Fruit fly (Drosophila melanogaster) whole organism, embryonic: Measurements from ENCODE around the gene Cka.

Experiments
- Blimp-1 ChIP-seq: fragments of 200-800 bp; sonication (Bioruptor generic); optimal IDR thresholded peaks from 3 replicates; lab custom pipeline; 2018; ENCODE audit warnings: missing biosample characterization, missing genetic modification characterization, mild to moderate bottlenecking, moderate library complexity, missing genetic modification reagents
- CG11247 ChIP-seq: fragments of 200-800 bp; sonication (Bioruptor generic); IDR thresholded peaks from 2 replicates; pipeline ENCODE4 v1.3.6; 2022; ENCODE audit warnings: missing biosample characterization, missing genetic modification characterization
- CG13287 ChIP-seq: fragments of 200-800 bp; sonication (Bioruptor generic); IDR thresholded peaks from 2 replicates; pipeline ENCODE4 v1.3.6; 2022; ENCODE audit warnings: missing biosample characterization, missing genetic modification characterization; ENCODE audit not compliant: partially characterized antibody
- CG13424 ChIP-seq: fragments of 200-800 bp; sonication (Bioruptor generic); optimal IDR thresholded peaks from 2 replicates; lab custom pipeline; 2019; ENCODE audit warnings: missing biosample characterization, mild to moderate bottlenecking, missing genetic modification characterization, moderate library complexity
- CG13775 ChIP-seq: fragments of 200-800 bp; sonication (Bioruptor generic); optimal IDR thresholded peaks from 3 replicates; lab custom pipeline; 2017; ENCODE audit warnings: missing biosample characterization, mild to moderate bottlenecking, missing genetic modification characterization
- CG13894 ChIP-seq: fragments of 200-800 bp; sonication (Bioruptor generic); optimal IDR thresholded peaks from 3 replicates; lab custom pipeline; 2018; ENCODE audit warnings: missing biosample characterization, mild to moderate bottlenecking, missing genetic modification characterization, moderate library complexity
- CG14014 ChIP-seq: fragments of 200-800 bp; sonication (Bioruptor generic); IDR thresholded peaks from 2 replicates; pipeline ENCODE4 v1.3.6; 2022; ENCODE audit warnings: missing biosample characterization, missing genetic modification characterization
- CG17328 ChIP-seq: fragments of 200-800 bp; sonication (Bioruptor generic); IDR thresholded peaks from 2 replicates; pipeline ENCODE4 v1.3.6; 2022; ENCODE audit warnings: missing biosample characterization, missing genetic modification characterization
- CG18599 ChIP-seq: fragments of 200-800 bp; sonication (Bioruptor generic); optimal IDR thresholded peaks from 3 replicates; lab custom pipeline; 2017; ENCODE audit warnings: missing biosample characterization, missing genetic modification characterization, mild to moderate bottlenecking, moderate library complexity, missing genetic modification reagents
- CG18764 ChIP-seq: fragments of 200-800 bp; sonication (Bioruptor generic); optimal IDR thresholded peaks from 3 replicates; lab custom pipeline; 2016; ENCODE audit warnings: missing biosample characterization, missing genetic modification characterization
- CG3163 ChIP-seq: fragments of 200-800 bp; sonication (Bioruptor generic); optimal IDR thresholded peaks from 3 replicates; lab custom pipeline; 2016; ENCODE audit warnings: missing biosample characterization, missing genetic modification characterization
- CG3281 ChIP-seq: fragments of 200-800 bp; sonication (Bioruptor generic); optimal IDR thresholded peaks from 3 replicates; lab custom pipeline; 2017; ENCODE audit warnings: missing biosample characterization, mild to moderate bottlenecking, missing genetic modification characterization
- CG34422 ChIP-seq: fragments of 200-800 bp; sonication (Bioruptor generic); IDR thresholded peaks from 3 replicates; pipeline ENCODE4 v1.3.6; 2022; ENCODE audit warnings: missing biosample characterization, missing genetic modification characterization
- CG42726 ChIP-seq: fragments of 200-800 bp; sonication (Bioruptor generic); IDR thresholded peaks from 2 replicates; pipeline ENCODE4 v1.3.6; 2022; ENCODE audit warnings: missing biosample characterization, missing genetic modification characterization; ENCODE audit not compliant: partially characterized antibody
- CG7372 ChIP-seq: fragments of 200-800 bp; sonication (Bioruptor generic); IDR thresholded peaks from 2 replicates; pipeline ENCODE4 v1.3.6; 2022; ENCODE audit warnings: missing biosample characterization, missing genetic modification characterization
- CG7556 ChIP-seq: fragments of 200-800 bp; sonication (Bioruptor generic); optimal IDR thresholded peaks from 2 replicates; lab custom pipeline; 2017; ENCODE audit warnings: missing biosample characterization, mild to moderate bottlenecking, missing genetic modification characterization
- CG9727 ChIP-seq: fragments of 200-800 bp; sonication (Bioruptor generic); optimal IDR thresholded peaks from 3 replicates; lab custom pipeline; 2017; ENCODE audit warnings: missing biosample characterization, mild to moderate bottlenecking, missing genetic modification characterization
- Eip74EF ChIP-seq, 2 experiments: fragments of 200-800 bp in 1 of 2; fragments of >200 bp in 1 of 2; sonication (Bioruptor generic) in 1 of 2; optimal IDR thresholded peaks; 2 replicates each; lab custom pipeline; 2017 to 2019; ENCODE audit warnings: missing biosample characterization in 2 of 2, missing genetic modification characterization in 2 of 2, mild to moderate bottlenecking in 1 of 2, moderate library complexity in 1 of 2
- HLH4C ChIP-seq: fragments of 200-800 bp; sonication (Bioruptor generic); IDR thresholded peaks from 3 replicates; pipeline ENCODE4 v1.3.6; 2022; ENCODE audit warnings: missing biosample characterization, missing genetic modification characterization; ENCODE audit not compliant: partially characterized antibody
- HmgD ChIP-seq: fragments of 200-800 bp; sonication (Bioruptor generic); optimal IDR thresholded peaks from 3 replicates; lab custom pipeline; 2016; ENCODE audit warnings: missing biosample characterization, missing genetic modification characterization
- MTF-1 ChIP-seq: fragments of 200-800 bp; sonication (Bioruptor generic); optimal IDR thresholded peaks from 2 replicates; lab custom pipeline; 2018; ENCODE audit warnings: missing biosample characterization, mild to moderate bottlenecking, missing genetic modification characterization, borderline replicate concordance
- Opbp ChIP-seq: fragments of 200-800 bp; sonication (Bioruptor generic); IDR thresholded peaks from 3 replicates; pipeline ENCODE4 v1.3.6; 2022; ENCODE audit warnings: missing biosample characterization, missing genetic modification characterization; ENCODE audit not compliant: partially characterized antibody
- Pdp1 ChIP-seq, 2 experiments: fragments of 200-800 bp; sonication (Bioruptor generic); optimal IDR thresholded peaks; 3 replicates each; lab custom pipeline; 2016; ENCODE audit warnings: missing biosample characterization in 2 of 2, missing genetic modification characterization in 2 of 2, mild to moderate bottlenecking in 1 of 2, moderate library complexity in 1 of 2
- Rfx ChIP-seq: fragments of 200-800 bp; sonication (Bioruptor generic); IDR thresholded peaks from 2 replicates; pipeline ENCODE4 v1.3.6; 2022; ENCODE audit warnings: missing biosample characterization, missing genetic modification characterization
- Stat92E ChIP-seq, 3 experiments: fragments of >200 bp in 2 of 3; fragments of 200-800 bp in 1 of 3; sonication (Bioruptor generic) in 1 of 3; optimal IDR thresholded peaks; 2 replicates each; lab custom pipeline; 2017 to 2019; ENCODE audit warnings: missing biosample characterization in 3 of 3, missing genetic modification characterization in 3 of 3, mild to moderate bottlenecking in 1 of 3, moderate library complexity in 1 of 3
- cg ChIP-seq: fragments of 200-800 bp; sonication (Bioruptor generic); optimal IDR thresholded peaks from 3 replicates; lab custom pipeline; 2019; ENCODE audit warnings: missing biosample characterization, mild to moderate bottlenecking, missing genetic modification characterization, moderate library complexity
- chinmo ChIP-seq: fragments of 200-800 bp; sonication (Bioruptor generic); IDR thresholded peaks from 4 replicates; pipeline ENCODE4 v1.3.6; 2022; ENCODE audit warnings: missing biosample characterization, missing genetic modification characterization; ENCODE audit not compliant: partially characterized antibody
- dysf ChIP-seq: fragments of 200-800 bp; sonication (Bioruptor generic); IDR thresholded peaks from 3 replicates; pipeline ENCODE4 v1.3.6; 2022; ENCODE audit warnings: missing biosample characterization, missing genetic modification characterization
- gfzf ChIP-seq: fragments of 200-800 bp; sonication (Bioruptor generic); optimal IDR thresholded peaks from 2 replicates; lab custom pipeline; 2016; ENCODE audit warnings: missing biosample characterization, mild to moderate bottlenecking, missing genetic modification characterization, moderate library complexity
- her ChIP-seq: fragments of 200-800 bp; sonication (Bioruptor generic); optimal IDR thresholded peaks from 2 replicates; lab custom pipeline; 2016; ENCODE audit warnings: missing biosample characterization, missing genetic modification characterization
- hkb ChIP-seq, 2 experiments: fragments of 200-800 bp in 1 of 2; fragments of >200 bp in 1 of 2; sonication (Bioruptor generic) in 1 of 2; IDR thresholded peaks in 1 of 2; optimal IDR thresholded peaks in 1 of 2; 2 replicates each; pipeline versions ENCODE4 v1.3.6 to Lab custom; 2017 to 2022; ENCODE audit warnings: missing biosample characterization in 1 of 2, missing genetic modification characterization in 1 of 2
- knrl ChIP-seq: fragments of 200-800 bp; sonication (Bioruptor generic); IDR thresholded peaks from 3 replicates; pipeline ENCODE4 v1.3.6; 2022; ENCODE audit warnings: missing biosample characterization, missing genetic modification characterization; ENCODE audit not compliant: partially characterized antibody
- lab ChIP-seq: fragments of 200-800 bp; sonication (Bioruptor generic); optimal IDR thresholded peaks from 3 replicates; lab custom pipeline; 2017; ENCODE audit warnings: missing biosample characterization, missing genetic modification characterization, mild to moderate bottlenecking, moderate library complexity, missing genetic modification reagents
- lmd ChIP-seq: fragments of 200-800 bp; sonication (Bioruptor generic); IDR thresholded peaks from 2 replicates; pipeline ENCODE4 v1.3.6; 2022; ENCODE audit warnings: missing biosample characterization, missing genetic modification characterization
- ranshi ChIP-seq: fragments of 200-800 bp; sonication (Bioruptor generic); IDR thresholded peaks from 2 replicates; pipeline ENCODE4 v1.3.6; 2022; ENCODE audit warnings: missing biosample characterization, missing genetic modification characterization
- sc ChIP-seq, 3 experiments: fragments of >200 bp in 2 of 3; fragments of 200-800 bp in 1 of 3; sonication (Bioruptor generic) in 1 of 3; optimal IDR thresholded peaks; 2 replicates in 2 of 3; 3 replicates in 1 of 3; lab custom pipeline; 2017; ENCODE audit warnings: mild to moderate bottlenecking in 1 of 3, missing biosample characterization in 1 of 3, missing genetic modification characterization in 1 of 3, missing genetic modification reagents in 1 of 3
- sna ChIP-seq: fragments of 200-800 bp; sonication (Bioruptor generic); IDR thresholded peaks from 2 replicates; pipeline ENCODE4 v1.3.6; 2022; ENCODE audit warnings: missing biosample characterization, missing genetic modification characterization; ENCODE audit not compliant: partially characterized antibody
- sug ChIP-seq: fragments of 200-800 bp; optimal IDR thresholded peaks from 2 replicates; lab custom pipeline; 2019; ENCODE audit warnings: missing biosample characterization, mild to moderate bottlenecking, missing genetic modification characterization, moderate library complexity
- trh ChIP-seq: fragments of 200-800 bp; sonication (Bioruptor generic); optimal IDR thresholded peaks from 2 replicates; lab custom pipeline; 2016; ENCODE audit warnings: missing biosample characterization, missing genetic modification characterization
- unc-4 ChIP-seq: fragments of 200-800 bp; sonication (Bioruptor generic); IDR thresholded peaks from 2 replicates; pipeline ENCODE4 v1.3.6; 2022; ENCODE audit warnings: missing biosample characterization, missing genetic modification characterization; ENCODE audit not compliant: partially characterized antibody
- vnd ChIP-seq: fragments of 200-800 bp; sonication (Bioruptor generic); IDR thresholded peaks from 3 replicates; pipeline ENCODE4 v1.3.6; 2022; ENCODE audit warnings: missing biosample characterization, missing genetic modification characterization; ENCODE audit not compliant: partially characterized antibody
- zen2 ChIP-seq: fragments of 200-800 bp; sonication (Bioruptor generic); IDR thresholded peaks from 3 replicates; pipeline ENCODE4 v1.3.6; 2022; ENCODE audit warnings: missing biosample characterization, missing genetic modification characterization; ENCODE audit not compliant: partially characterized antibody
- zf30C ChIP-seq: fragments of 200-800 bp; sonication (Bioruptor generic); optimal IDR thresholded peaks from 3 replicates; lab custom pipeline; 2018; ENCODE audit warnings: missing biosample characterization, mild to moderate bottlenecking, missing genetic modification characterization

The Cka gene

DNA sequence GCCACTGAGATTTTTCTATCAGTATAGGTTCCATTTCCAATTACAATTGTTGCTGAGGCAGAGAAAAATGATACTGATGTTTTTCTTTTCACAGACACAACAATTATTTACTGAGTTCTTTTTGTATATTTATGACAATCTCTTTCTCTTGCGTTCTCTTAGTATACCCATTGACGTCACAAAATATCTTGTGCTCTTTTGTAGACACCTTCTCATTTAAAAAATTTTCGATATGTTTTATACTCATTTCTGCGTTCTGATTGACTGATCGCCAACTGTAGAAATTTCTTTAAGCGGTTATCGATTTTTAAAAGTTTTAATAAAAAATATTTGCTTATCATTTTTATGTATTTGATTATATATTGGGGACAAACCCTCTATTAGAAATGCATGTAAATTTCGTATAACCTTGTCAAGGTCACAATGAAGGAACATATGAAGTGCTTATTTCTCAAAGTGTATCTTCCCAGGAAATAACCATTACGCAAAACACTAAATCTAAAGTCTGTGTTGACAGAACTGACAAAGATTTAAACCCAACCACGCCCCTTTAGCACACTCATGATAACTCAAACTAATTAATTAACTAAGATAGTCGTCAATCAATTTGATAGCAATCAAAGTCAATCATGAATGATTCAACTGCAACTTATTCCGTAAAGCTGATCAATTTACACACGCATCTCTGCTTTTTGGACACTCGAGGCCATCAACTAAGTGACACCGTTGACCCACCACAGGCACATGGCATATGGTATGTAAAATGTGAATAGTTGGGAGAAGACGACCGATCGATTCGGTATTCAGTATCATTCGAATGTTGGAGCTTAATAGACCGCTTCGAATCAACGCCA is 19.7 kb upstream of the Cka start, which contains the start of the genes Glyat and Tg (continued):
- TF ChIP-seq CG7372 (GFP tag; lab: Robert Waterston, UW), result peak; percentile 27; the same call in 1 of the 2 replicates
- TF ChIP-seq CG9727 (GFP tag; lab: Kevin White, UChicago), result no peak
- peak; percentile 49; the same call in 1 of the 2 replicates for TF ChIP-seq unc-4 (GFP tag; lab: Robert Waterston, UW)
- TF ChIP-seq lmd, result peak; percentile 21; the same call in 1 of the 2 replicates
- TF ChIP-seq CG3281 (GFP tag; lab: Kevin White, UChicago), result peak; percentile 29
- no peak for TF ChIP-seq HmgD
- no peak for TF ChIP-seq CG18764 (GFP tag; lab: Kevin White, UChicago)
- 0 out of 3 replicates have a peak, but pooled peaks have one; percentile 33 for TF ChIP-seq CG34422 (GFP tag; lab: Robert Waterston, UW)
- TF ChIP-seq cg (GFP tag; lab: Kevin White, UChicago), result no peak
- 0 out of 4 replicates have a peak, but pooled peaks have one; percentile 24 for TF ChIP-seq chinmo
- TF ChIP-seq knrl, result no peak
- TF ChIP-seq sug (tag; lab: Kevin White, UChicago), result peak; percentile 19
- TF ChIP-seq trh, result no peak
- peak; percentile 99 for TF ChIP-seq her
- TF ChIP-seq Pdp1 (GFP tag; optimal IDR thresholded peaks at IDR 0.05; lab: Kevin White, UChicago), result peak in 1 of 2 experiments; percentile 50
- TF ChIP-seq CG13894 (tag; lab: Kevin White, UChicago), result no peak
- TF ChIP-seq Blimp-1 (GFP tag; lab: Kevin White, UChicago), result peak; percentile 1
- TF ChIP-seq ranshi (GFP tag; lab: Robert Waterston, UW), result peak; percentile 23; the same call in 1 of the 2 replicates
- peak; percentile 68; the same call in 2 of the 3 replicates for TF ChIP-seq zen2 (GFP tag; lab: Robert Waterston, UW)
- TF ChIP-seq sc (optimal IDR thresholded peaks at IDR 0.05; lab: Kevin White, UChicago), result no peak
- TF ChIP-seq sc (GFP tag; optimal IDR thresholded peaks at IDR 0.05; lab: Kevin White, UChicago), result no peak
- 0 out of 3 replicates have a peak, but pooled peaks have one; percentile 25 for TF ChIP-seq Opbp (GFP tag; lab: Robert Waterston, UW)
- TF ChIP-seq CG14014 (GFP tag; lab: Robert Waterston, UW), result peak; percentile 57
- 0 out of 2 replicates have a peak, but pooled peaks have one; percentile 46 for TF ChIP-seq CG17328 (GFP tag; lab: Robert Waterston, UW)
- TF ChIP-seq lab, result peak; percentile 37
- TF ChIP-seq CG18599, result peak; percentile 42
- peak; percentile 33 for TF ChIP-seq zf30C (GFP tag; lab: Kevin White, UChicago)
- TF ChIP-seq dysf (GFP tag; lab: Robert Waterston, UW), result peak; percentile 42; the same call in 2 of the 3 replicates
- peak; percentile 99 for TF ChIP-seq CG3163 (GFP tag; lab: Kevin White, UChicago)
- TF ChIP-seq CG11247, result peak; percentile 40; the same call in 1 of the 2 replicates
- TF ChIP-seq CG7556 (GFP tag; lab: Kevin White, UChicago), result no peak
- peak; percentile 9 for TF ChIP-seq CG13775 (GFP tag; lab: Kevin White, UChicago)
- peak; percentile 10; the same call in 1 of the 2 replicates for TF ChIP-seq CG42726 (GFP tag; lab: Robert Waterston, UW)
- TF ChIP-seq hkb (optimal IDR thresholded peaks at IDR 0.05; lab: Kevin White, UChicago), result no peak
- TF ChIP-seq hkb (GFP tag; IDR thresholded peaks at IDR 0.05; lab: Robert Waterston, UW), result 0 out of 2 replicates have a peak, but pooled peaks have one; percentile 36
- TF ChIP-seq HLH4C (GFP tag; lab: Robert Waterston, UW), result peak; percentile 66
- peak in 1 of 3 experiments; percentile 32 for TF ChIP-seq Stat92E (GFP tag; optimal IDR thresholded peaks at IDR 0.05; lab: Kevin White, UChicago)
- peak; percentile 65 for TF ChIP-seq CG13287 (GFP tag; lab: Robert Waterston, UW)
- TF ChIP-seq sna (GFP tag; lab: Robert Waterston, UW), result 0 out of 2 replicates have a peak, but pooled peaks have one; percentile 20
- peak in 1 of 2 experiments; percentile 53 for TF ChIP-seq Eip74EF (GFP tag; optimal IDR thresholded peaks at IDR 0.05; lab: Kevin White, UChicago)
- TF ChIP-seq gfzf (GFP tag; lab: Kevin White, UChicago), result peak; percentile 54
- no peak for TF ChIP-seq MTF-1 (GFP tag; lab: Kevin White, UChicago)
- 0 out of 3 replicates have a peak, but pooled peaks have one; percentile 21 for TF ChIP-seq vnd (GFP tag; lab: Robert Waterston, UW)
- peak; percentile 19 for TF ChIP-seq CG13424 (tag; lab: Kevin White, UChicago)
- TF ChIP-seq Rfx (GFP tag; lab: Robert Waterston, UW), result peak; percentile 73
